Worm (Caenorhabditis elegans): ENCODE data around the gene F32H5.3.

Gene F32H5.3

ce11 chrV:13385798-13386197 is 26.7 kb downstream of the F32H5.3 start, which contains the start of gene gcy-34:
Gene gcy-34 (minus strand): TSS chrV:13385898.
- no peak for TF ChIP-seq ztf-11 (tag; optimal IDR thresholded peaks at IDR 0.05)
- TF ChIP-seq cnd-1 (tag; optimal IDR thresholded peaks at IDR 0.05): no peak
- no peak for TF ChIP-seq sem-2 (GFP tag; optimal IDR thresholded peaks at IDR 0.05)
- TF ChIP-seq ham-2 (GFP tag; optimal IDR thresholded peaks at IDR 0.05): no peak
- TF ChIP-seq snpc-4 (tag; optimal IDR thresholded peaks at IDR 0.05): no peak
- no peak for TF ChIP-seq M03D4.4 (tag; optimal IDR thresholded peaks at IDR 0.05)
- TF ChIP-seq nhr-237 (tag; optimal IDR thresholded peaks at IDR 0.05): no peak
- no peak for TF ChIP-seq ces-1 (GFP tag; optimal IDR thresholded peaks at IDR 0.05)
- TF ChIP-seq lin-13 (tag; optimal IDR thresholded peaks at IDR 0.05): no peak
- no peak for TF ChIP-seq blmp-1 (tag; optimal IDR thresholded peaks at IDR 0.05)
- no peak for TF ChIP-seq pha-4 (tag; optimal IDR thresholded peaks at IDR 0.05)
- TF ChIP-seq nhr-2 (tag; optimal IDR thresholded peaks at IDR 0.05): no peak
- no peak for TF ChIP-seq elt-3 (tag; optimal IDR thresholded peaks at IDR 0.05)
- TF ChIP-seq unc-62 (GFP tag; optimal IDR thresholded peaks at IDR 0.05): no peak
- no peak for TF ChIP-seq bed-3 (GFP tag; optimal IDR thresholded peaks at IDR 0.05)
- no peak for TF ChIP-seq nhr-76 (tag; optimal IDR thresholded peaks at IDR 0.05)
- no peak for TF ChIP-seq ceh-43 (GFP tag; optimal IDR thresholded peaks at IDR 0.05)
- TF ChIP-seq mls-2 (tag; optimal IDR thresholded peaks at IDR 0.05): no peak

- no peak for TF ChIP-seq mep-1 (tag; optimal IDR thresholded peaks at IDR 0.05)
- TF ChIP-seq sem-2 (GFP tag; optimal IDR thresholded peaks at IDR 0.05): no peak
- no peak for TF ChIP-seq nhr-28 (tag; optimal IDR thresholded peaks at IDR 0.05)
- TF ChIP-seq lsy-2 (tag; optimal IDR thresholded peaks at IDR 0.05): no peak
- TF ChIP-seq lin-13 (tag; optimal IDR thresholded peaks at IDR 0.05): no peak
- no peak for TF ChIP-seq drap-1 (GFP tag; optimal IDR thresholded peaks at IDR 0.05)
- TF ChIP-seq bed-3 (GFP tag; optimal IDR thresholded peaks at IDR 0.05): no peak
- TF ChIP-seq zip-8 (tag; optimal IDR thresholded peaks at IDR 0.05): no peak
- no peak for TF ChIP-seq flh-1 (GFP tag; optimal IDR thresholded peaks at IDR 0.05)
- no peak for TF ChIP-seq elt-1 (tag; optimal IDR thresholded peaks at IDR 0.05; ENCODE audit: borderline replicate concordance, insufficient read depth)
- no peak for TF ChIP-seq blmp-1 (tag; optimal IDR thresholded peaks at IDR 0.05)
- TF ChIP-seq nhr-76 (tag; optimal IDR thresholded peaks at IDR 0.05): no peak
- TF ChIP-seq ham-2 (GFP tag; optimal IDR thresholded peaks at IDR 0.05): no peak
- no peak for TF ChIP-seq nhr-237 (tag; optimal IDR thresholded peaks at IDR 0.05)
Observed at ce11 chrV:13387472-13387871, 28.3 kb downstream of the F32H5.3 start.

ce11 chrV:13388961-13389360 is 29.8 kb downstream of the F32H5.3 start:
- TF ChIP-seq ham-2 (GFP tag; optimal IDR thresholded peaks at IDR 0.05): no peak
- TF ChIP-seq elt-3 (tag; optimal IDR thresholded peaks at IDR 0.05): no peak
- no peak for TF ChIP-seq ceh-39 (tag; optimal IDR thresholded peaks at IDR 0.05)
- TF ChIP-seq M03D4.4 (tag; optimal IDR thresholded peaks at IDR 0.05): no peak

ce11 chrV:13389454-13389853 is 30.3 kb downstream of the F32H5.3 start:
- TF ChIP-seq elt-1 (tag; optimal IDR thresholded peaks at IDR 0.05; ENCODE audit: borderline replicate concordance, insufficient read depth) (peak; percentile 78), bed-3 (GFP tag; optimal IDR thresholded peaks at IDR 0.05) (no peak)

ce11 chrV:13390936-13391335 is 31.8 kb downstream of the F32H5.3 start:
- TF ChIP-seq lsy-2 (tag; optimal IDR thresholded peaks at IDR 0.05): peak; percentile 16
- TF ChIP-seq nhr-28 (tag; optimal IDR thresholded peaks at IDR 0.05): no peak
- TF ChIP-seq ham-2 (GFP tag; optimal IDR thresholded peaks at IDR 0.05): peak; percentile 22
- no peak for TF ChIP-seq sem-2 (GFP tag; optimal IDR thresholded peaks at IDR 0.05)
- TF ChIP-seq lin-13 (tag; optimal IDR thresholded peaks at IDR 0.05): no peak

- TF ChIP-seq unc-120 (tag; optimal IDR thresholded peaks at IDR 0.05; ENCODE audit: poor library complexity, severe bottlenecking): peak; percentile 26
- TF ChIP-seq tbx-8 (GFP tag; optimal IDR thresholded peaks at IDR 0.05): no peak
- TF ChIP-seq cnd-1 (tag; optimal IDR thresholded peaks at IDR 0.05): no peak
- TF ChIP-seq ces-1 (GFP tag; optimal IDR thresholded peaks at IDR 0.05): peak; percentile 97
- no peak for TF ChIP-seq ceh-83 (GFP tag; optimal IDR thresholded peaks at IDR 0.05)
- TF ChIP-seq blmp-1 (tag; optimal IDR thresholded peaks at IDR 0.05): peak; percentile 88
- no peak for TF ChIP-seq flh-1 (GFP tag; optimal IDR thresholded peaks at IDR 0.05)
- no peak for TF ChIP-seq mls-2 (tag; optimal IDR thresholded peaks at IDR 0.05)
Observed at ce11 chrV:13391378-13392258, 32.5 kb downstream of the F32H5.3 start, which contains the start of gene somi-1. Gene somi-1 (minus strand): TSS chrV:13391395.

Measured in whole organism, mixed stage, embryonic.